ENCODE assay signal across 2 worm cellular contexts in the genomic region with DNA sequence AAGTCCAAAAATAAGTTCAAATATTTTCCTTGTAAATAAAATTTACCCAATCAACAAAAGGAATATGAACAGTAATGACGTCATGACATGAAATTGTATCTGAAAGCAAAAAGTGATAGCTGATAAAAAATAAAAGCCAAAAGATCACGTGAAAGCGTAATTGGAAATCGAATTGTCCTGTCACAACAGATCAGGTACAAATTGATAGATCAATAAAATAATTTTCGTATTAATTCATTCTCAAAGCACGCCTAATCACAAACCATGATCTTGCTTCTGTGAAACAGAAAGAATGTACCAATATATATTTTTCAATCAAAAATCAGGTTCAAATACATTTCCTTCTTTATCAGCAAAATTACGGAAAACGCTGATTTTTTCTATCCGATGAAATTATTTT.
TF ChIP-seq lines count a peak whose summit lies in the region.

TSS of gene flor-1 (minus strand) at position 101 of the 400 bp plus-strand sequence.

TF ChIP-seq in whole organism, L1 larva, 84 proteins besides CTCF, POLR2A, EP300 and RAD21:
- TF ChIP-seq nhr-20 (tag; optimal IDR thresholded peaks at IDR 0.05; lab: Kevin White, UChicago) (peak; percentile 18), blmp-1 (tag; optimal IDR thresholded peaks at IDR 0.05; lab: Kevin White, UChicago) (no peak)
TF ChIP-seq in whole organism, L1 larva: peak in this region for 1.

TF ChIP-seq in whole organism, L4 larva, 104 proteins besides CTCF, POLR2A, EP300 and RAD21:
- TF ChIP-seq dve-1 (tag; optimal IDR thresholded peaks at IDR 0.05; lab: Kevin White, UChicago; ENCODE audit: insufficient read depth) (peak; percentile 20), zfp-3 (GFP tag; conservative IDR thresholded peaks at IDR 0.05; lab: Robert Waterston, UW) (no peak), ceh-44 (GFP tag; IDR thresholded peaks at IDR 0.05; lab: Robert Waterston, UW) (no peak)
